Fruit fly (Drosophila melanogaster) whole organism, prepupa: ENCODE data around the gene gl.
A peak's percentile ranks its signal among the peaks of the same experiment; 100 is the strongest.

Source experiments
- CG11902 ChIP-seq: fragments of 200-800 bp; sonication (Bioruptor generic); optimal IDR thresholded peaks from 3 replicates; lab custom pipeline; 2016; ENCODE audit warnings: missing biosample characterization, missing genetic modification characterization
- CG6163 ChIP-seq: fragments of 200-800 bp; sonication (Bioruptor generic); IDR thresholded peaks from 3 replicates; pipeline ENCODE4 v1.3.6; 2022; ENCODE audit warnings: missing biosample characterization, missing genetic modification characterization
- Sox15 ChIP-seq: fragments of 200-800 bp; sonication (Bioruptor generic); optimal IDR thresholded peaks from 3 replicates; lab custom pipeline; 2016; ENCODE audit warnings: missing biosample characterization, missing genetic modification characterization
- vri ChIP-seq: fragments of 200-800 bp; sonication (Bioruptor generic); optimal IDR thresholded peaks from 3 replicates; lab custom pipeline; 2016; ENCODE audit warnings: missing biosample characterization, mild to moderate bottlenecking, missing genetic modification characterization

- TF ChIP-seq vri (peak; percentile 44), Sox15 (GFP tag; lab: Kevin White, UChicago) (peak; percentile 12), CG6163 (GFP tag; lab: Robert Waterston, UW) (peak; percentile 54; the same call in 2 of the 3 replicates), CG11902 (no peak)
Observed at dm6 chr3R:18404713-18405112, 32.2 kb upstream of the gl start, which contains the start of gene CG7685.
